Worm (Caenorhabditis elegans) whole organism, mixed stage, embryonic: ENCODE measurements around the gene gly-13.
A peak's percentile ranks its signal among the peaks of the same experiment; 100 is the strongest.

Experiments
- M03D4.4 ChIP-seq: sonication (generic microtip); optimal IDR thresholded peaks from 2 replicates; lab custom pipeline; 2017; ENCODE audit warnings: mild to moderate bottlenecking, missing genetic modification characterization, missing compliant biosample characterization
- bed-3 ChIP-seq: fragments of 200-800 bp; sonication (Bioruptor generic); optimal IDR thresholded peaks from 3 replicates; lab custom pipeline; 2018; ENCODE audit warnings: mild to moderate bottlenecking, missing genetic modification characterization, moderate library complexity, missing compliant biosample characterization
- ceh-39 ChIP-seq: fragments of 150-350 bp; optimal IDR thresholded peaks from 2 replicates; lab custom pipeline; 2014; ENCODE audit warnings: missing biosample characterization, missing genetic modification characterization
- ceh-83 ChIP-seq: fragments of 200-800 bp; sonication (Bioruptor generic); optimal IDR thresholded peaks from 2 replicates; lab custom pipeline; 2018; ENCODE audit warnings: mild to moderate bottlenecking, missing genetic modification characterization, missing compliant biosample characterization
- ces-1 ChIP-seq: fragments of 150-350 bp; optimal IDR thresholded peaks from 2 replicates; lab custom pipeline; 2014; ENCODE audit warnings: missing biosample characterization, missing genetic modification reagents, missing genetic modification characterization
- drap-1 ChIP-seq: fragments of 200-800 bp; sonication (Bioruptor generic); optimal IDR thresholded peaks from 3 replicates; lab custom pipeline; 2018; ENCODE audit warnings: mild to moderate bottlenecking, missing genetic modification characterization, missing compliant biosample characterization
- elt-1 ChIP-seq: sonication (generic microtip); optimal IDR thresholded peaks from 2 replicates; lab custom pipeline; 2017; ENCODE audit warnings: missing genetic modification characterization, mild to moderate bottlenecking, missing compliant biosample characterization, antibody characterized with exemption, moderate library complexity, borderline replicate concordance; ENCODE audit not compliant: insufficient read depth
- elt-3 ChIP-seq: fragments of 150-350 bp; optimal IDR thresholded peaks from 2 replicates; lab custom pipeline; 2014; ENCODE audit warnings: missing biosample characterization, missing genetic modification characterization
- flh-1 ChIP-seq: fragments of 200-800 bp; sonication (Bioruptor generic); optimal IDR thresholded peaks from 2 replicates; lab custom pipeline; 2018; ENCODE audit warnings: mild to moderate bottlenecking, missing genetic modification characterization, moderate library complexity, missing compliant biosample characterization
- ham-2 ChIP-seq: fragments of 200-800 bp; sonication (Bioruptor generic); optimal IDR thresholded peaks from 2 replicates; lab custom pipeline; 2018; ENCODE audit warnings: mild to moderate bottlenecking, missing genetic modification characterization, missing compliant biosample characterization
- hlh-1 ChIP-seq: fragments of 150-350 bp; optimal IDR thresholded peaks from 2 replicates; lab custom pipeline; 2014; ENCODE audit warnings: missing biosample characterization, missing genetic modification reagents, missing genetic modification characterization
- lin-13 ChIP-seq: fragments of 150-350 bp; optimal IDR thresholded peaks from 2 replicates; lab custom pipeline; 2014; ENCODE audit warnings: missing biosample characterization, missing genetic modification characterization
- lin-32 ChIP-seq: fragments of 200-800 bp; sonication (Bioruptor generic); optimal IDR thresholded peaks from 2 replicates; lab custom pipeline; 2018; ENCODE audit warnings: mild to moderate bottlenecking, missing genetic modification characterization, missing compliant biosample characterization
- lsy-2 ChIP-seq: fragments of 150-350 bp; optimal IDR thresholded peaks from 2 replicates; lab custom pipeline; 2014; ENCODE audit warnings: missing biosample characterization, missing genetic modification characterization
- mab-5 ChIP-seq: fragments of 150-350 bp; optimal IDR thresholded peaks from 2 replicates; lab custom pipeline; 2014; ENCODE audit warnings: missing biosample characterization, missing genetic modification characterization
- mep-1 ChIP-seq: fragments of 150-350 bp; optimal IDR thresholded peaks from 2 replicates; lab custom pipeline; 2017; ENCODE audit warnings: missing biosample characterization, missing genetic modification reagents, missing genetic modification characterization, inconsistent platforms
- nhr-2 ChIP-seq: fragments of 150-350 bp; optimal IDR thresholded peaks from 2 replicates; lab custom pipeline; 2014; ENCODE audit warnings: missing biosample characterization, missing genetic modification characterization
- nhr-237 ChIP-seq: fragments of 150-350 bp; optimal IDR thresholded peaks from 2 replicates; lab custom pipeline; 2014; ENCODE audit warnings: missing biosample characterization, missing genetic modification characterization
- nhr-28 ChIP-seq: fragments of 150-350 bp; optimal IDR thresholded peaks from 2 replicates; lab custom pipeline; 2014; ENCODE audit warnings: missing biosample characterization, missing genetic modification characterization
- pha-4 ChIP-seq: fragments of 150-350 bp; optimal IDR thresholded peaks from 2 replicates; lab custom pipeline; 2018; ENCODE audit warnings: missing biosample characterization, missing genetic modification reagents, missing genetic modification characterization
- sem-2 ChIP-seq: fragments of 200-800 bp; sonication (Bioruptor generic); optimal IDR thresholded peaks from 2 replicates; lab custom pipeline; 2018; ENCODE audit warnings: mild to moderate bottlenecking, missing genetic modification characterization, missing compliant biosample characterization
- snpc-4 ChIP-seq: fragments of 150-350 bp; optimal IDR thresholded peaks from 2 replicates; lab custom pipeline; 2014; ENCODE audit warnings: missing biosample characterization, missing genetic modification characterization
- sptf-1 ChIP-seq: sonication (generic microtip); optimal IDR thresholded peaks from 2 replicates; lab custom pipeline; 2017; ENCODE audit warnings: mild to moderate bottlenecking, missing genetic modification characterization, moderate library complexity, missing compliant biosample characterization
- unc-120 ChIP-seq: sonication (generic microtip); optimal IDR thresholded peaks from 2 replicates; lab custom pipeline; 2017; ENCODE audit warnings: missing genetic modification characterization, missing compliant biosample characterization; ENCODE audit not compliant: poor library complexity, severe bottlenecking
- unc-39 ChIP-seq: fragments of 150-350 bp; optimal IDR thresholded peaks from 2 replicates; lab custom pipeline; 2014; ENCODE audit warnings: missing biosample characterization, missing genetic modification characterization
- zip-8 ChIP-seq: fragments of 150-350 bp; optimal IDR thresholded peaks from 2 replicates; lab custom pipeline; 2014; ENCODE audit warnings: missing biosample characterization, missing genetic modification characterization
- ztf-11 ChIP-seq: fragments of 150-350 bp; optimal IDR thresholded peaks from 2 replicates; lab custom pipeline; 2014; ENCODE audit warnings: missing biosample characterization, missing genetic modification characterization

Gene gly-13

DNA sequence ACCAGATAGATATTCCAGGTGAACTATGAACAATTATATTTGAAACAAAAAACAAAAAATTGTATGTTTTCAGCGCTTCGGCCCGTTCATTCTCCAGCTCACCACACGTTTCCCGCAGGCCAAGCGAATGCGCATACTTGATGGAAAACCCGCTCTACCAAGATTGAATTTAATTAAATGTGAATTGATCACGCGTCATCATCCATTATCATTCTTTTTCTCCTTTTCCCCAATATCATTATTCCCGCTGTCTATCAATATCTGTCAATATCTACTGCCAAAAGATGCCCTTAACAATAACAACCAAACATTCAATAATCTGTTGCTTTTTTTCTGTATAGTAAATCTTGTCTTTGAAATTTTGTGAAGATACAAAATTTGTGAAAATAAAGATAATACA is 39.8 kb upstream of the gly-13 start:
- TF ChIP-seq pha-4, result no peak
- TF ChIP-seq M03D4.4, result no peak
- TF ChIP-seq nhr-2 (tag; lab: Kevin White, UChicago), result no peak
- no peak for TF ChIP-seq flh-1 (GFP tag; lab: Kevin White, UChicago)
- no peak for TF ChIP-seq lsy-2 (tag; lab: Kevin White, UChicago)
- no peak for TF ChIP-seq hlh-1
- no peak for TF ChIP-seq nhr-28 (tag; lab: Kevin White, UChicago)
- no peak for TF ChIP-seq zip-8 (tag; lab: Kevin White, UChicago)
- TF ChIP-seq snpc-4 (tag; lab: Kevin White, UChicago), result no peak
- TF ChIP-seq elt-3 (tag; lab: Kevin White, UChicago), result no peak
- no peak for TF ChIP-seq ceh-83
- no peak for TF ChIP-seq ceh-39 (tag; lab: Kevin White, UChicago)
- TF ChIP-seq ztf-11 (tag; lab: Kevin White, UChicago), result no peak
- no peak for TF ChIP-seq ces-1 (GFP tag; lab: Kevin White, UChicago)
- no peak for TF ChIP-seq mep-1 (tag; lab: Kevin White, UChicago)
- no peak for TF ChIP-seq mab-5 (tag; lab: Kevin White, UChicago)
- TF ChIP-seq lin-13, result no peak

DNA sequence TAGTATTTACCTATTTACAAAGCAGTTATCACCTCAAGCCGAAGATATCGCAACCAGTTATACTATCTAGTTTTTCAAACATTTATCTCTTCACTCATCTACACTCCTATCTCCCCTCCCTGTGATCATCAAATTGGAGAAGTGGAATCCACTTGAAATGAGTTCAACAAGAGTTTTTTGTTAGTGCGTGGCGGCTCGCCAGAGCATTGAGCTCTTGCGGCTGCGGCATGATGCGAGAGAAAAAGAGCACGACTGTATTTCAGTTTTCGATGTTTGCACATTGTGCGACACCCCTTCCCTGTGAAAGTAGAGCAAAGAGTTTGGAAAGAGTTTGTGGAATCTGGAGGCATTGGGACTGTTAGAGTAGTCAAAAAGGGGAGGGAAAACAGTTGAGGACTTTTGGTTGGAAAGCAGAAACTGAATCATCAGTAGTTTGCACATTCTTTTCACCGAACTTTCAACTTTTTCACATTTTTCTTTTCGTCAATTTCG is 34.3 kb upstream of the gly-13 start, which contains the start of gene T20B5.2:
TSS of gene T20B5.2 (plus strand) at position 442 of the 492 bp plus-strand sequence.
- TF ChIP-seq drap-1 (no peak), elt-1 (tag; lab: Kevin White, UChicago) (no peak), nhr-28 (tag; lab: Kevin White, UChicago) (no peak), bed-3 (no peak), sem-2 (GFP tag; lab: Kevin White, UChicago) (no peak), zip-8 (tag; lab: Kevin White, UChicago) (no peak), lin-32 (GFP tag; lab: Kevin White, UChicago) (no peak), ceh-39 (tag; lab: Kevin White, UChicago) (no peak), lsy-2 (tag; lab: Kevin White, UChicago) (no peak), hlh-1 (no peak), snpc-4 (tag; lab: Kevin White, UChicago) (no peak), unc-39 (tag; lab: Kevin White, UChicago) (no peak)

DNA sequence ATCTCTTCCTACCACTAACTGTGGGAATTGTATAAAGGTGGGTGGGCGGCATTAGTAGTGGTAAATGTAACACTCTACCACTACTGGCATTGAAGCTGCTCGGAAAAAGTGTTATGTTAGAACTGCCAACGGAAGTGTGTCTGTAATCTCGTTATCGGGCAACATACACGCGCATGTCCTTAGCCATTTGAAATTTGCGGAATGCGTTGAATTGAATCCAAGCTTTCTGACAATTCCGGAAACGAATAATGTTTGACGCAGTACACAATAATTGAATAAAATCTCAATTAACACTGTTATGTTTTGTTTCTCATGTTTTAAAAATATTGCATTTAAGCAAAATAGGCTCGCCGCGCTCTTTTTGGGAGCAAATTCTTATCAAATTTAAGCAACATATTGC is 28.5 kb upstream of the gly-13 start:
- TF ChIP-seq ces-1 (GFP tag; lab: Kevin White, UChicago) (peak; percentile 85), unc-120 (tag; lab: Kevin White, UChicago) (no peak), unc-39 (tag; lab: Kevin White, UChicago) (no peak)
- TF ChIP-seq, all 35 proteins: peak for 1

DNA sequence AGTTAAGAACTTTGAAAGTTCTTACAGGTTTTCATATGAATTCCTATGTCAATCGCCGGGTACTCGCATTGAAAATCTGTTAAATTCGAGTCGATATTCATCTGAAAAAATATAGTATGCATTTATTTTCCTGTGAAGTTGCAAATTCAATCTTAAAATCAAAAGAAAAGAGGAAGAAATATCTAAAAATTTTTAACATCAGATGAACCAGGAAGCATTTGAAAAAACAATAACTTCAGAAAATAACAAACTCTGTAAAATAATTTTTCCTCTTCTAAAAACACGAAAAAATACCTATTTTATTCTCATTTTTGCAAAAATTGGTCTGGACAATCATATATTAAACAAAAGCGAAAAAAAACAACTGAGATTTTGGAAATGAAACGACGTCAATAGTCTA is 22.7 kb upstream of the gly-13 start, which contains the start of gene npr-7:
TSS of gene npr-7 (minus strand) at position 101 of the 400 bp plus-strand sequence.
- TF ChIP-seq ceh-39 (tag; lab: Kevin White, UChicago), result no peak
- TF ChIP-seq ces-1 (GFP tag; lab: Kevin White, UChicago), result no peak
- TF ChIP-seq mab-5 (tag; lab: Kevin White, UChicago), result no peak

DNA sequence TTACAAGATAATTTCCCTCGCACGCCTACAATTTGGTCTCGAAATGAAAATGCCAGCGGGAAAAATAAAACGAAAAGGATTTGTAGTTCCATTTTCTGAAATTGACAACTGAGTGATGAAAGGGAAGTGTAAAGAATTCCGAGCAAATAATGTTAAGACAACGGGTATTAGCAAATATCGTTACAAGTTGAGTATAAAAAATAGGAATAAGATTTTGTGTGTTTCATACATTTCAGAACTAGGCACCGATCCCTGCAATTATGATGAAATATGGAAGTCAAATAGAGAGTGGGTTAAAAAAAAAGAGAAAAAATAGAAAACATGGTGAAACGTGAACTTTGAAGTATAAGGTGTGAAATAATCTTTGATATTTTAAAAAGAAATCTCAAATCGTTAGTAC is 18.0 kb upstream of the gly-13 start, which contains the start of gene ttr-38:
TSS of gene ttr-38 (minus strand) at position 101 of the 400 bp plus-strand sequence.
- TF ChIP-seq flh-1 (GFP tag; lab: Kevin White, UChicago) (no peak), ceh-83 (no peak), hlh-1 (no peak), sptf-1 (tag; lab: Kevin White, UChicago) (no peak)

DNA sequence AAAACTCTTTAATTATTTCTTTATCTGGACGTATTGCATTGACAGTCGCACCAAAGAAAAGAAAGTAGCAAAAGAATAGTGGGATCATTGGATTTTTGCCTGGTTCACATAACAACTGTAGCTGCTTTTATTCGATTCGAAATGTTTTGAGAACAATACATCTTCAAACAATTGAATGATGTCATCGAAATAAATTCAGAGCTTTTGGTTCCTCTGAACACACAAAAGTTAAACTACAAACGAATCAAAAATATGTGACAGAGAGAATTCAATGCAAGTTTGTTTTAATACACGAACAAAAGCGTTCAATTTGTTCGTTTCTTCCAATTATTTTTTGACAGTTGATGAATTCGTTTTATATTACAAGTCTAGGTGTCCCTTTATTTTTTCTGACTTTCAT is 14.8 kb upstream of the gly-13 start, which contains the start of gene H29C22.1:
TSS of gene H29C22.1 (minus strand) at position 101 of the 400 bp plus-strand sequence.
- TF ChIP-seq lsy-2 (tag; lab: Kevin White, UChicago) (no peak), mep-1 (tag; lab: Kevin White, UChicago) (no peak), snpc-4 (tag; lab: Kevin White, UChicago) (no peak), nhr-237 (tag; lab: Kevin White, UChicago) (no peak), ham-2 (GFP tag; lab: Kevin White, UChicago) (no peak), elt-3 (tag; lab: Kevin White, UChicago) (no peak), drap-1 (no peak)
